Fruit fly (Drosophila melanogaster) S2 (cell line): ENCODE results near the gene CG31709.

ENCODE experiments used
- CG8478 ChIP-seq: fragments of >200 bp; optimal IDR thresholded peaks from 2 replicates; lab custom pipeline; 2018
- CTCF ChIP-seq, 2 experiments: fragments of >200 bp; optimal IDR thresholded peaks; 2 replicates each; lab custom pipeline; 2018

DNA sequence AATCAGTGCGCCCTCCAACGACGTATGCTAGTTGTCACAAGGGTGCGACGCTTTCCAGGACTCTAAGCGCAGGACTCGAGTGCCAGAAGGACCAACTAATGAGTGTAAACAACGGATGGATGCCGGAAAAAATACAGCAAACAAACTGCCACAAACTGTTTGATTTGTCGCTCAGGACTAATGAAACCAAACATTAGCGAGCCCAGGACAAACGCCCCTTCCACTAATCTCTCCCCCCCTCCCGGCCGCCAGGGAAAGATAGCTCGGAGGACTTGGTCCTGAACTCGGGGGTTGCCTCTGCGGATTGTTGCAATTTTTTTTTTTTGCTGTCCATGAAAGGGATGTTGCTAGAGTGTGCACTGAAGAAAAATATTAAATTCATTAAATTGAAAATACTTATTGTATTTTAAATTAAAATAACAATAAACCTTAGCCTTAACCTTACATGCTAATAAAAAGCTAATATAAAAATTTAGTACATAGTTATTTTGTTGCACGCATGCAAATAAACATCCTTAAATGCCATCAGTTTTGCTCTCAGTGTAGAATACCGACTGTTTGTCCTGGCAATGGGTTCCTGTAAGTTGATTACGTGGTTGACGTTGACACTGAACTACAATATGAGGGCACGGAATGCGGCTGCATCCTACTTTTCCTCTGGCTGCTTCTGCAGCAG lies 15.3 kb upstream of the CG31709 start:
- TF ChIP-seq CG8478 (lab: Kevin White, UChicago) (no peak), CTCF (optimal IDR thresholded peaks at IDR 0.05; lab: Kevin White, UChicago) (no peak)
